Worm (Caenorhabditis elegans) whole organism, early embryonic: ENCODE data around the gene F45F2.10.

Source experiments
- F13C5.2 ChIP-seq: sonication (generic microtip); optimal IDR thresholded peaks from 2 replicates; lab custom pipeline; 2017; ENCODE audit warnings: mild to moderate bottlenecking, missing genetic modification characterization, inconsistent platforms, missing compliant biosample characterization
- ets-7 ChIP-seq: sonication (generic microtip); optimal IDR thresholded peaks from 2 replicates; lab custom pipeline; 2016; ENCODE audit warnings: missing genotype, missing genetic modification characterization, missing compliant biosample characterization

DNA sequence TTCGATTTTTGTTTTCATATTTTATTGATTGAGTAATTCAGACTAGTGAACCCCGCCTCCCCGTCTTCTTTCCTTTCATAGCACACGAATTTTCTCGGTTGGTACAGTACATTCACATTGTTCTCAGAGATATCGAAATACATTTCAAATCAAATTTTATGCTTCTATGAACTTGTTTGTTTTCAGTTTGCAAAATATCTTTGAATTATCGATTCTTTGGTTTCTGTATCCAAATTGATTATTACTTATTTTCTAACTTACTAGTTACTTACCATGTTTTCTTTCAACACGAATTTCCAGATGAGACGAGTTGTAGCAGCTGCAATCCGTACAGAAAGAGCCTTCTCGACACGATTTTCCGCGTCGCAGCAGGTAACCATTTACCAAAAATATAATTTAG is 53.3 kb downstream of the F45F2.10 start, which contains the start of gene mrps-2:
- TF ChIP-seq ets-7 = no peak
- TF ChIP-seq F13C5.2 = no peak
